Worm (Caenorhabditis elegans) whole organism, L1 larva: ENCODE measurements around the gene tes-1.
A peak's percentile ranks its signal among the peaks of the same experiment; 100 is the strongest.

Experiments used
- aha-1 ChIP-seq: fragments of 150-350 bp; optimal IDR thresholded peaks from 2 replicates; lab custom pipeline; 2014; ENCODE audit warnings: missing biosample characterization, missing genetic modification characterization
- ceh-8 ChIP-seq: fragments of 200-800 bp; sonication (Bioruptor generic); optimal IDR thresholded peaks from 2 replicates; lab custom pipeline; 2018; ENCODE audit warnings: mild to moderate bottlenecking, missing genetic modification characterization, moderate library complexity, missing compliant biosample characterization
- ceh-88 ChIP-seq: fragments of 200-800 bp; sonication (Bioruptor generic); IDR thresholded peaks from 2 replicates; pipeline ENCODE4 v1.3.6; 2022; ENCODE audit warnings: missing genetic modification characterization, missing compliant biosample characterization
- dpl-1 ChIP-seq, 3 experiments: fragments of 150-350 bp in 2 of 3; sonication (generic microtip) in 1 of 3; optimal IDR thresholded peaks; 2 replicates each; lab custom pipeline; 2014 to 2017; ENCODE audit warnings: missing biosample characterization in 3 of 3, missing genetic modification characterization in 3 of 3, missing genetic modification reagents in 3 of 3
- dsc-1 ChIP-seq: sonication (generic microtip); optimal IDR thresholded peaks from 2 replicates; lab custom pipeline; 2016; ENCODE audit warnings: mild to moderate bottlenecking, missing genetic modification characterization, missing compliant biosample characterization
- efl-1 ChIP-seq, 4 experiments: fragments of 150-350 bp; optimal IDR thresholded peaks in 3 of 4; peaks in 1 of 4; 1 replicate in 1 of 4; 2 replicates in 3 of 4; lab custom pipeline; 2014; ENCODE audit warnings: missing biosample characterization in 2 of 4, missing genetic modification characterization in 2 of 4, missing genetic modification reagents in 2 of 4
- ets-5 ChIP-seq: fragments of 200-800 bp; sonication (Bioruptor generic); IDR thresholded peaks from 2 replicates; pipeline ENCODE4 v1.3.6; 2022; ENCODE audit warnings: missing genetic modification characterization, missing compliant biosample characterization
- fkh-10 ChIP-seq: sonication (generic microtip); optimal IDR thresholded peaks from 2 replicates; lab custom pipeline; 2017; ENCODE audit warnings: missing biosample characterization, missing genetic modification reagents, missing genetic modification characterization
- grh-1 ChIP-seq: fragments of 200-800 bp; sonication (Bioruptor generic); IDR thresholded peaks from 2 replicates; pipeline ENCODE4 v1.3.6; 2022; ENCODE audit warnings: missing genetic modification reagents, missing genetic modification characterization, missing compliant biosample characterization
- hlh-17 ChIP-seq: fragments of 200-800 bp; sonication (Bioruptor generic); optimal IDR thresholded peaks from 2 replicates; lab custom pipeline; 2018; ENCODE audit warnings: missing genetic modification characterization, mild to moderate bottlenecking, missing compliant biosample characterization, moderate library complexity, borderline replicate concordance
- isw-1 ChIP-seq: fragments of 200-800 bp; sonication (Bioruptor generic); IDR thresholded peaks from 2 replicates; pipeline ENCODE4 v1.3.6; 2022; ENCODE audit warnings: missing genetic modification characterization, missing compliant biosample characterization
- lin-13 ChIP-seq: fragments of 150-350 bp; optimal IDR thresholded peaks from 2 replicates; lab custom pipeline; 2014; ENCODE audit warnings: missing biosample characterization, missing genetic modification reagents, missing genetic modification characterization
- lin-14 ChIP-seq: fragments of 200-800 bp; sonication (Bioruptor generic); optimal IDR thresholded peaks from 2 replicates; lab custom pipeline; 2018; ENCODE audit warnings: mild to moderate bottlenecking, missing genetic modification characterization, moderate library complexity, missing compliant biosample characterization
- lir-3 ChIP-seq: sonication (generic microtip); optimal IDR thresholded peaks from 2 replicates; lab custom pipeline; 2016; ENCODE audit warnings: mild to moderate bottlenecking, missing genetic modification characterization, moderate library complexity, missing compliant biosample characterization; ENCODE audit not compliant: poor library complexity
- mep-1 ChIP-seq: fragments of 150-350 bp; optimal IDR thresholded peaks from 2 replicates; lab custom pipeline; 2014; ENCODE audit warnings: missing biosample characterization, missing genetic modification characterization
- nhr-11 ChIP-seq: fragments of 150-350 bp; optimal IDR thresholded peaks from 2 replicates; lab custom pipeline; 2014; ENCODE audit warnings: missing biosample characterization, missing genetic modification characterization
- nhr-77 ChIP-seq: fragments of 150-350 bp; optimal IDR thresholded peaks from 2 replicates; lab custom pipeline; 2014; ENCODE audit warnings: missing biosample characterization, missing genetic modification characterization
- pag-3 ChIP-seq: sonication (generic microtip); optimal IDR thresholded peaks from 2 replicates; lab custom pipeline; 2017; ENCODE audit warnings: missing genetic modification characterization, mild to moderate bottlenecking, missing compliant biosample characterization, antibody characterized with exemption, borderline replicate concordance; ENCODE audit not compliant: insufficient read depth
- pax-3 ChIP-seq: fragments of 200-800 bp; sonication (Bioruptor generic); optimal IDR thresholded peaks from 2 replicates; lab custom pipeline; 2018; ENCODE audit warnings: mild to moderate bottlenecking, missing genetic modification characterization, moderate library complexity, missing compliant biosample characterization
- pqm-1 ChIP-seq: sonication (generic microtip); optimal IDR thresholded peaks from 3 replicates; lab custom pipeline; 2017; ENCODE audit warnings: missing biosample characterization, missing genetic modification characterization
- rnt-1 ChIP-seq: sonication (generic microtip); optimal IDR thresholded peaks from 2 replicates; lab custom pipeline; 2016; ENCODE audit warnings: mild to moderate bottlenecking, missing genetic modification characterization, moderate library complexity, missing compliant biosample characterization
- snu-23 ChIP-seq: sonication (generic microtip); optimal IDR thresholded peaks from 2 replicates; lab custom pipeline; 2016; ENCODE audit warnings: missing genetic modification characterization, missing compliant biosample characterization
- sox-4 ChIP-seq: sonication (generic microtip); optimal IDR thresholded peaks from 2 replicates; lab custom pipeline; 2016; ENCODE audit warnings: missing genetic modification characterization, missing compliant biosample characterization
- sptf-1 ChIP-seq: fragments of 150-350 bp; optimal IDR thresholded peaks from 2 replicates; lab custom pipeline; 2014; ENCODE audit warnings: missing biosample characterization, missing genetic modification characterization
- sup-37 ChIP-seq: fragments of 200-800 bp; sonication (Bioruptor generic); optimal IDR thresholded peaks from 2 replicates; lab custom pipeline; 2018; ENCODE audit warnings: mild to moderate bottlenecking, missing genetic modification characterization, missing compliant biosample characterization
- tbx-2 ChIP-seq: sonication (generic microtip); optimal IDR thresholded peaks from 2 replicates; lab custom pipeline; 2016; ENCODE audit warnings: missing genetic modification characterization, missing compliant biosample characterization
- unc-130 ChIP-seq: fragments of 150-350 bp; optimal IDR thresholded peaks from 2 replicates; lab custom pipeline; 2017; ENCODE audit warnings: missing biosample characterization, missing genetic modification characterization, inconsistent platforms
- vab-15 ChIP-seq: sonication (generic microtip); optimal IDR thresholded peaks from 2 replicates; lab custom pipeline; 2017; ENCODE audit warnings: missing genotype, mild to moderate bottlenecking, missing genetic modification characterization, missing compliant biosample characterization
- ztf-11 ChIP-seq, 2 experiments: sonication (generic microtip); optimal IDR thresholded peaks; 2 replicates each; lab custom pipeline; 2016 to 2017; ENCODE audit warnings: missing genetic modification characterization in 2 of 2, missing biosample characterization in 1 of 2, missing compliant biosample characterization in 1 of 2
- ztf-4 ChIP-seq: fragments of 150-350 bp; optimal IDR thresholded peaks from 2 replicates; lab custom pipeline; 2014; ENCODE audit warnings: missing biosample characterization, missing genetic modification characterization

tes-1 gene

ce11 chrIV:7420913-7421312 lies 30.3 kb downstream of the tes-1 start, which contains the start of gene srtx-1:
Gene srtx-1, plus strand, starts transcription at chrIV:7421213.
- TF ChIP-seq pax-3 (tag; lab: Kevin White, UChicago) (no peak), ets-5 (GFP tag; lab: Robert Waterston, UW) (no peak), ceh-88 (GFP tag; lab: Robert Waterston, UW) (no peak), ztf-11 (tag; optimal IDR thresholded peaks at IDR 0.05; lab: Kevin White, UChicago) (no peak), lin-13 (no peak), lir-3 (tag; lab: Kevin White, UChicago) (no peak), vab-15 (tag; lab: Kevin White, UChicago) (no peak), nhr-11 (tag; lab: Kevin White, UChicago) (no peak), unc-130 (no peak), rnt-1 (tag; lab: Kevin White, UChicago) (no peak), hlh-17 (no peak), ztf-4 (tag; lab: Kevin White, UChicago) (no peak)

ce11 chrIV:7418818-7419217 lies 32.4 kb downstream of the tes-1 start, which contains the start of gene B0496.6:
Gene B0496.6, plus strand, starts transcription at chrIV:7419118.
- TF ChIP-seq sox-4 (tag; lab: Kevin White, UChicago) (no peak), dpl-1 (GFP tag; optimal IDR thresholded peaks at IDR 0.05; lab: Kevin White, UChicago) (no peak)
- TF ChIP-seq, all 84 proteins: peak for 0

ce11 chrIV:7414163-7414562 lies 37.1 kb downstream of the tes-1 start:
- TF ChIP-seq vab-15 (tag; lab: Kevin White, UChicago) (no peak), tbx-2 (tag; lab: Kevin White, UChicago) (peak; percentile 7), fkh-10 (GFP tag; lab: Kevin White, UChicago) (peak; percentile 89), grh-1 (GFP tag; lab: Robert Waterston, UW) (no peak), dpl-1 (GFP tag; optimal IDR thresholded peaks at IDR 0.05; lab: Kevin White, UChicago) (no peak), lin-14 (GFP tag; lab: Kevin White, UChicago) (peak; percentile 75)

ce11 chrIV:7413573-7413972 lies 37.7 kb downstream of the tes-1 start:
- peak; percentile 36 for TF ChIP-seq dsc-1 (tag; lab: Kevin White, UChicago)
- no peak for TF ChIP-seq lin-13
- no peak for TF ChIP-seq snu-23 (GFP tag; lab: Kevin White, UChicago)

ce11 chrIV:7407301-7407700 lies 43.9 kb downstream of the tes-1 start:
- peak; percentile 20 for TF ChIP-seq fkh-10 (GFP tag; lab: Kevin White, UChicago)
- TF ChIP-seq pqm-1: no peak
- peak; percentile 32 for TF ChIP-seq lin-14 (GFP tag; lab: Kevin White, UChicago)

- no peak for TF ChIP-seq unc-130
- no peak for TF ChIP-seq hlh-17
- peak; percentile 31 for TF ChIP-seq pag-3
- no peak for TF ChIP-seq sptf-1
- peak; percentile 11 for TF ChIP-seq dsc-1 (tag; lab: Kevin White, UChicago)
- TF ChIP-seq nhr-77 (tag; lab: Kevin White, UChicago): no peak
- TF ChIP-seq ztf-4 (tag; lab: Kevin White, UChicago): no peak
- TF ChIP-seq lin-14 (GFP tag; lab: Kevin White, UChicago): peak; percentile 64
- no peak for TF ChIP-seq isw-1 (GFP tag; lab: Robert Waterston, UW)
- TF ChIP-seq sup-37 (GFP tag; lab: Kevin White, UChicago): no peak
- no peak for TF ChIP-seq grh-1 (GFP tag; lab: Robert Waterston, UW)
- TF ChIP-seq ceh-88 (GFP tag; lab: Robert Waterston, UW): no peak
These were observed 44.6 kb downstream of the tes-1 start for ce11 chrIV:7406690-7407089.

- TF ChIP-seq efl-1 (optimal IDR thresholded peaks at IDR 0.05; lab: Kevin White, UChicago) (no peak), efl-1 (GFP tag; optimal IDR thresholded peaks at IDR 0.05 in 1 of 2; lab: Kevin White, UChicago) (peak in 1 of 2 experiments; percentile 92), lin-14 (GFP tag; lab: Kevin White, UChicago) (peak; percentile 48), mep-1 (tag; lab: Kevin White, UChicago) (no peak), ceh-8 (GFP tag; lab: Kevin White, UChicago) (no peak), fkh-10 (GFP tag; lab: Kevin White, UChicago) (peak; percentile 28), aha-1 (tag; lab: Kevin White, UChicago) (no peak)
These were observed 46.2 kb downstream of the tes-1 start, which contains the start of the genes C48A7.16 and egl-19 for ce11 chrIV:7404934-7405632. Gene C48A7.16, plus strand, starts transcription at chrIV:7405477. Gene egl-19, plus strand, starts transcription at chrIV:7405582.
